Fruit fly (Drosophila melanogaster) whole organism, embryonic: ENCODE measurements around the gene CG7386.

Source experiments
- B-H1 ChIP-seq: fragments of 200-800 bp; sonication (Bioruptor generic); IDR thresholded peaks from 3 replicates; pipeline ENCODE4 v1.3.6; 2022; ENCODE audit warnings: missing biosample characterization, missing genetic modification characterization
- BEAF-32 ChIP-seq: fragments of 200-800 bp; sonication (Bioruptor generic); optimal IDR thresholded peaks from 3 replicates; lab custom pipeline; 2017; ENCODE audit warnings: missing biosample characterization, missing genetic modification characterization, mild to moderate bottlenecking, moderate library complexity, missing genetic modification reagents
- CG10366 ChIP-seq: fragments of 200-800 bp; sonication (Bioruptor generic); IDR thresholded peaks from 2 replicates; pipeline ENCODE4 v1.3.6; 2022; ENCODE audit warnings: missing biosample characterization, missing genetic modification characterization
- CG11093 ChIP-seq: fragments of 200-800 bp; sonication (Bioruptor generic); IDR thresholded peaks from 3 replicates; pipeline ENCODE4 v1.3.6; 2022; ENCODE audit warnings: missing biosample characterization, missing genetic modification characterization
- CG11504 ChIP-seq: fragments of 200-800 bp; sonication (Bioruptor generic); optimal IDR thresholded peaks from 3 replicates; lab custom pipeline; 2019; ENCODE audit warnings: missing biosample characterization, mild to moderate bottlenecking, missing genetic modification characterization, moderate library complexity
- CG12104 ChIP-seq: fragments of 200-800 bp; sonication (Bioruptor generic); optimal IDR thresholded peaks from 3 replicates; lab custom pipeline; 2016; ENCODE audit warnings: missing biosample characterization, missing genetic modification characterization
- CG13894 ChIP-seq: fragments of 200-800 bp; sonication (Bioruptor generic); optimal IDR thresholded peaks from 3 replicates; lab custom pipeline; 2018; ENCODE audit warnings: missing biosample characterization, mild to moderate bottlenecking, missing genetic modification characterization, moderate library complexity
- CG16779 ChIP-seq: fragments of 200-800 bp; sonication (Bioruptor generic); IDR thresholded peaks from 2 replicates; pipeline ENCODE4 v1.3.6; 2022; ENCODE audit warnings: missing biosample characterization, missing genetic modification characterization
- CG17385 ChIP-seq: fragments of 200-800 bp; sonication (Bioruptor generic); optimal IDR thresholded peaks from 3 replicates; lab custom pipeline; 2018; ENCODE audit warnings: missing biosample characterization, mild to moderate bottlenecking, missing genetic modification characterization
- CG17612 ChIP-seq: fragments of 200-800 bp; sonication (Bioruptor generic); IDR thresholded peaks from 2 replicates; pipeline ENCODE4 v1.3.6; 2022; ENCODE audit warnings: missing biosample characterization, missing genetic modification characterization
- CG17802 ChIP-seq: fragments of 200-800 bp; sonication (Bioruptor generic); optimal IDR thresholded peaks from 2 replicates; lab custom pipeline; 2018; ENCODE audit warnings: missing biosample characterization, mild to moderate bottlenecking, missing genetic modification characterization, moderate library complexity
- CG18599 ChIP-seq: fragments of 200-800 bp; sonication (Bioruptor generic); optimal IDR thresholded peaks from 3 replicates; lab custom pipeline; 2017; ENCODE audit warnings: missing biosample characterization, missing genetic modification characterization, mild to moderate bottlenecking, moderate library complexity, missing genetic modification reagents
- CG2199 ChIP-seq: fragments of 200-800 bp; sonication (Bioruptor generic); IDR thresholded peaks from 3 replicates; pipeline ENCODE4 v1.3.6; 2022; ENCODE audit warnings: missing biosample characterization, missing genetic modification characterization
- CG2202 ChIP-seq: fragments of 200-800 bp; sonication (Bioruptor generic); optimal IDR thresholded peaks from 2 replicates; lab custom pipeline; 2018; ENCODE audit warnings: missing biosample characterization, mild to moderate bottlenecking, missing genetic modification characterization
- CG30020 ChIP-seq: fragments of 200-800 bp; optimal IDR thresholded peaks from 2 replicates; lab custom pipeline; 2019; ENCODE audit warnings: missing biosample characterization, mild to moderate bottlenecking, missing genetic modification characterization, moderate library complexity
- CG3281 ChIP-seq: fragments of 200-800 bp; sonication (Bioruptor generic); optimal IDR thresholded peaks from 3 replicates; lab custom pipeline; 2017; ENCODE audit warnings: missing biosample characterization, mild to moderate bottlenecking, missing genetic modification characterization
- CG3407 ChIP-seq: fragments of 200-800 bp; sonication (Bioruptor generic); optimal IDR thresholded peaks from 2 replicates; lab custom pipeline; 2018; ENCODE audit warnings: missing biosample characterization, mild to moderate bottlenecking, missing genetic modification characterization
- CG4328 ChIP-seq: fragments of 200-800 bp; sonication (Bioruptor generic); optimal IDR thresholded peaks from 3 replicates; lab custom pipeline; 2017; ENCODE audit warnings: missing biosample characterization, missing genetic modification reagents, missing genetic modification characterization
- CG4360 ChIP-seq: fragments of 200-800 bp; sonication (Bioruptor generic); IDR thresholded peaks from 2 replicates; pipeline ENCODE4 v1.3.6; 2022; ENCODE audit warnings: missing biosample characterization, missing genetic modification characterization
- CG4617 ChIP-seq: fragments of 200-800 bp; sonication (Bioruptor generic); optimal IDR thresholded peaks from 3 replicates; lab custom pipeline; 2016; ENCODE audit warnings: missing biosample characterization, missing genetic modification characterization, borderline replicate concordance
- CG6791 ChIP-seq: fragments of 200-800 bp; sonication (Bioruptor generic); IDR thresholded peaks from 3 replicates; pipeline ENCODE4 v1.3.6; 2022; ENCODE audit warnings: missing biosample characterization, missing genetic modification characterization; ENCODE audit not compliant: partially characterized antibody
- CG9215 ChIP-seq: fragments of 200-800 bp; sonication (Bioruptor generic); IDR thresholded peaks from 2 replicates; pipeline ENCODE4 v1.3.6; 2022; ENCODE audit warnings: missing biosample characterization, missing genetic modification characterization
- GATAe ChIP-seq: fragments of 200-800 bp; sonication (Bioruptor generic); conservative IDR thresholded peaks from 2 replicates; pipeline ENCODE4 v1.3.6; 2022; ENCODE audit warnings: missing biosample characterization, missing genetic modification characterization
- H2.0 ChIP-seq: fragments of 200-800 bp; sonication (Bioruptor generic); IDR thresholded peaks from 2 replicates; pipeline ENCODE4 v1.3.6; 2022; ENCODE audit warnings: missing biosample characterization, missing genetic modification characterization
- HLHmδ ChIP-seq: fragments of 200-800 bp; sonication (Bioruptor generic); optimal IDR thresholded peaks from 2 replicates; lab custom pipeline; 2018; ENCODE audit warnings: missing biosample characterization, mild to moderate bottlenecking, missing genetic modification characterization, moderate library complexity
- MBD-R2 ChIP-seq: fragments of 200-800 bp; sonication (Bioruptor generic); IDR thresholded peaks from 2 replicates; pipeline ENCODE4 v1.3.6; 2022; ENCODE audit warnings: missing biosample characterization, missing genetic modification characterization
- Mad ChIP-seq: fragments of 200-800 bp; sonication (Bioruptor generic); optimal IDR thresholded peaks from 2 replicates; lab custom pipeline; 2016; ENCODE audit warnings: missing biosample characterization, missing genetic modification characterization
- Oli ChIP-seq: fragments of 200-800 bp; sonication (Bioruptor generic); optimal IDR thresholded peaks from 2 replicates; lab custom pipeline; 2018; ENCODE audit warnings: missing biosample characterization, mild to moderate bottlenecking, missing genetic modification characterization, moderate library complexity
- Rfx ChIP-seq: fragments of 200-800 bp; sonication (Bioruptor generic); IDR thresholded peaks from 2 replicates; pipeline ENCODE4 v1.3.6; 2022; ENCODE audit warnings: missing biosample characterization, missing genetic modification characterization
- Sry-δ ChIP-seq: fragments of 200-800 bp; sonication (Bioruptor generic); optimal IDR thresholded peaks from 2 replicates; lab custom pipeline; 2016; ENCODE audit warnings: missing biosample characterization, missing genetic modification characterization
- abd-A ChIP-seq: fragments of 200-800 bp; sonication (Bioruptor generic); optimal IDR thresholded peaks from 3 replicates; lab custom pipeline; 2019; ENCODE audit warnings: missing biosample characterization, mild to moderate bottlenecking, missing genetic modification characterization, moderate library complexity
- al ChIP-seq: fragments of 200-800 bp; sonication (Bioruptor generic); IDR thresholded peaks from 2 replicates; pipeline ENCODE4 v1.3.6; 2022; ENCODE audit warnings: missing biosample characterization, missing genetic modification characterization
- aop ChIP-seq: fragments of 200-800 bp; sonication (Bioruptor generic); IDR thresholded peaks from 2 replicates; pipeline ENCODE4 v1.3.6; 2022; ENCODE audit warnings: missing biosample characterization, missing genetic modification characterization
- ash1 ChIP-seq: fragments of 200-800 bp; sonication (Bioruptor generic); optimal IDR thresholded peaks from 2 replicates; lab custom pipeline; 2018; ENCODE audit warnings: missing biosample characterization, mild to moderate bottlenecking, missing genetic modification characterization
- ato ChIP-seq: fragments of 200-800 bp; sonication (Bioruptor generic); IDR thresholded peaks from 2 replicates; pipeline ENCODE4 v1.3.6; 2022; ENCODE audit warnings: missing biosample characterization, missing genetic modification characterization; ENCODE audit not compliant: partially characterized antibody
- cad ChIP-seq: fragments of >200 bp; optimal IDR thresholded peaks from 2 replicates; lab custom pipeline; 2017; ENCODE audit warnings: missing biosample characterization, missing genetic modification characterization
- croc ChIP-seq: fragments of 200-800 bp; sonication (Bioruptor generic); conservative IDR thresholded peaks from 3 replicates; pipeline ENCODE4 v1.3.6; 2022; ENCODE audit warnings: missing biosample characterization, missing genetic modification characterization
- emc ChIP-seq: fragments of 200-800 bp; sonication (Bioruptor generic); optimal IDR thresholded peaks from 2 replicates; lab custom pipeline; 2016; ENCODE audit warnings: missing biosample characterization, missing genetic modification characterization
- eve ChIP-seq, 2 experiments: fragments of >200 bp; optimal IDR thresholded peaks; 2 replicates each; lab custom pipeline; 2017; ENCODE audit warnings: missing biosample characterization in 2 of 2, missing genetic modification characterization in 2 of 2
- grau ChIP-seq: fragments of 200-800 bp; optimal IDR thresholded peaks from 3 replicates; lab custom pipeline; 2019; ENCODE audit warnings: missing biosample characterization, mild to moderate bottlenecking, missing genetic modification characterization, moderate library complexity
- her ChIP-seq: fragments of 200-800 bp; sonication (Bioruptor generic); optimal IDR thresholded peaks from 2 replicates; lab custom pipeline; 2016; ENCODE audit warnings: missing biosample characterization, missing genetic modification characterization
- inv ChIP-seq: fragments of 200-800 bp; sonication (Bioruptor generic); IDR thresholded peaks from 2 replicates; pipeline ENCODE4 v1.3.6; 2022; ENCODE audit warnings: missing biosample characterization, missing genetic modification characterization; ENCODE audit not compliant: partially characterized antibody
- knrl ChIP-seq: fragments of 200-800 bp; sonication (Bioruptor generic); IDR thresholded peaks from 3 replicates; pipeline ENCODE4 v1.3.6; 2022; ENCODE audit warnings: missing biosample characterization, missing genetic modification characterization; ENCODE audit not compliant: partially characterized antibody
- lbe ChIP-seq: fragments of 200-800 bp; sonication (Bioruptor generic); optimal IDR thresholded peaks from 2 replicates; lab custom pipeline; 2016; ENCODE audit warnings: missing biosample characterization, mild to moderate bottlenecking, missing genetic modification characterization
- nom ChIP-seq: fragments of 200-800 bp; sonication (Bioruptor generic); optimal IDR thresholded peaks from 2 replicates; lab custom pipeline; 2017; ENCODE audit warnings: missing biosample characterization, missing genetic modification characterization, mild to moderate bottlenecking, moderate library complexity, missing genetic modification reagents
- onecut ChIP-seq: fragments of 200-800 bp; sonication (Bioruptor generic); IDR thresholded peaks from 2 replicates; pipeline ENCODE4 v1.3.6; 2022; ENCODE audit warnings: missing biosample characterization, missing genetic modification characterization
- sim ChIP-seq: fragments of 200-800 bp; sonication (Bioruptor generic); IDR thresholded peaks from 2 replicates; pipeline ENCODE4 v1.3.6; 2022; ENCODE audit warnings: missing biosample characterization, missing genetic modification characterization
- so ChIP-seq: fragments of 200-800 bp; sonication (Bioruptor generic); IDR thresholded peaks from 3 replicates; pipeline ENCODE4 v1.3.6; 2022; ENCODE audit warnings: missing biosample characterization, missing genetic modification characterization
- sob ChIP-seq: fragments of 200-800 bp; sonication (Bioruptor generic); IDR thresholded peaks from 2 replicates; pipeline ENCODE4 v1.3.6; 2022; ENCODE audit warnings: missing biosample characterization, missing genetic modification characterization
- wek ChIP-seq: fragments of 200-800 bp; sonication (Bioruptor generic); optimal IDR thresholded peaks from 3 replicates; lab custom pipeline; 2018; ENCODE audit warnings: missing biosample characterization, mild to moderate bottlenecking, missing genetic modification characterization, moderate library complexity
- zf30C ChIP-seq: fragments of 200-800 bp; sonication (Bioruptor generic); optimal IDR thresholded peaks from 3 replicates; lab custom pipeline; 2018; ENCODE audit warnings: missing biosample characterization, mild to moderate bottlenecking, missing genetic modification characterization

Gene CG7386

DNA sequence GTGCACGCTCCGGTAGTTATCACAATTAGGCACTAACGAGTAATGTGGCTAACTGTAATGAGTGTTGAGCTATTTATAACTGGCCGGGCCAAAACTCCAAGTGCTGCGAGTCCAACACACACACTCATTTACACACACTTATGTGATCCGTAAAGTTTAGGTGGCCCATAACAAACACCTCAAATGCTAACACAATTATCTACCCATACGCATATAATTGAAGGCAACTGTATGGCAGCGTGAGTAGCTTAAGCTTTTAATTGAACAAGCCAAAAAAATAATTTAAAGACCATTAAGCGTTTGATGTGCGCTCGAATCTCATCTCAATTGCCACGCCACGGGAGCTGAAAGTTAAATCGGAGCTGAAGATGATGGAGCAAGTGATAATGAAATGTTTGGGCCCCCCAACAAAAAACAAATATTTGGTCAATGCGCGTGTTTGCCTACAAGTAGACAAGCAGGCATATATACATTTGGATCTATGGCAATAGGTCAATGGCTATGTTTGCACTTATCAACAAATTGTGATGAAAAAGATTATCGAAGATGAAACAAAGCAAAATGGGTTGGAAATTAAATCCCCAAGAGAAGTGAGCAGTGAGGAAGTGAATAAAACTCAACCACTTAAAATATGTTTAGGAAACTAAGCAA lies 49.5 kb upstream of the CG7386 start, which contains the start of gene Cpr65Av (continued):
- no peak for TF ChIP-seq CG2199 (GFP tag; lab: Robert Waterston, UW)
- peak; percentile 2 for TF ChIP-seq CG18599 (GFP tag; lab: Kevin White, UChicago)
- TF ChIP-seq CG17385 (GFP tag; lab: Kevin White, UChicago), result peak; percentile 2
- no peak for TF ChIP-seq abd-A (tag; lab: Kevin White, UChicago)
- TF ChIP-seq CG10366 (GFP tag; lab: Robert Waterston, UW), result no peak
- TF ChIP-seq CG12104 (GFP tag; lab: Kevin White, UChicago), result peak; percentile 14
- TF ChIP-seq sim, result no peak
- TF ChIP-seq HLHmδ (GFP tag; lab: Kevin White, UChicago), result no peak
- no peak for TF ChIP-seq CG4360 (GFP tag; lab: Robert Waterston, UW)
- TF ChIP-seq H2.0 (GFP tag; lab: Robert Waterston, UW), result no peak
- no peak for TF ChIP-seq CG4328 (GFP tag; lab: Kevin White, UChicago)
- no peak for TF ChIP-seq ash1
- no peak for TF ChIP-seq emc (GFP tag; lab: Kevin White, UChicago)
- TF ChIP-seq cad (GFP tag; lab: Kevin White, UChicago), result no peak
- no peak for TF ChIP-seq CG13894 (tag; lab: Kevin White, UChicago)
- no peak for TF ChIP-seq CG11093
- TF ChIP-seq BEAF-32 (GFP tag; lab: Kevin White, UChicago), result no peak
- TF ChIP-seq grau, result no peak
- TF ChIP-seq ato, result no peak
- TF ChIP-seq CG4617 (GFP tag; lab: Kevin White, UChicago), result no peak
- no peak for TF ChIP-seq CG3281
- peak in 1 of 2 experiments; percentile 21 for TF ChIP-seq eve (GFP tag; optimal IDR thresholded peaks at IDR 0.05; lab: Kevin White, UChicago)
- no peak for TF ChIP-seq CG30020 (tag; lab: Kevin White, UChicago)
- TF ChIP-seq CG2202, result no peak
- no peak for TF ChIP-seq MBD-R2 (GFP tag; lab: Robert Waterston, UW)
- TF ChIP-seq zf30C, result no peak
- TF ChIP-seq sob (GFP tag; lab: Robert Waterston, UW), result no peak
- TF ChIP-seq inv, result no peak
- no peak for TF ChIP-seq knrl (GFP tag; lab: Robert Waterston, UW)
- 0 out of 2 replicates have a peak, but pooled peaks have one; percentile 20 for TF ChIP-seq onecut (GFP tag; lab: Robert Waterston, UW)
- no peak for TF ChIP-seq her
- TF ChIP-seq CG6791 (GFP tag; lab: Robert Waterston, UW), result no peak
- peak; percentile 50 for TF ChIP-seq wek
- TF ChIP-seq so, result no peak
- no peak for TF ChIP-seq CG17612 (GFP tag; lab: Robert Waterston, UW)
- no peak for TF ChIP-seq Rfx (GFP tag; lab: Robert Waterston, UW)
- no peak for TF ChIP-seq CG9215 (GFP tag; lab: Robert Waterston, UW)
- no peak for TF ChIP-seq Oli (tag; lab: Kevin White, UChicago)
- TF ChIP-seq nom (GFP tag; lab: Kevin White, UChicago), result no peak
- TF ChIP-seq aop (GFP tag; lab: Robert Waterston, UW), result no peak
- TF ChIP-seq CG16779 (GFP tag; lab: Robert Waterston, UW), result no peak
- TF ChIP-seq CG3407, result peak; percentile 26
- TF ChIP-seq lbe (GFP tag; lab: Kevin White, UChicago), result no peak
- no peak for TF ChIP-seq croc (GFP tag; lab: Robert Waterston, UW)
- no peak for TF ChIP-seq GATAe (GFP tag; lab: Robert Waterston, UW)
- TF ChIP-seq Mad (GFP tag; lab: Kevin White, UChicago), result no peak
- TF ChIP-seq al (GFP tag; lab: Robert Waterston, UW), result no peak
- TF ChIP-seq CG17802 (tag; lab: Kevin White, UChicago), result no peak
- no peak for TF ChIP-seq Sry-δ (GFP tag; lab: Kevin White, UChicago)
- no peak for TF ChIP-seq B-H1
- TF ChIP-seq CG11504 (tag; lab: Kevin White, UChicago), result peak; percentile 12
